Worm (Caenorhabditis elegans) whole organism, L1 larva: Measurements from ENCODE around the gene Y54G2A.49.

Source experiments
- C34B4.2 ChIP-seq: sonication (generic microtip); optimal IDR thresholded peaks from 2 replicates; lab custom pipeline; 2017; ENCODE audit warnings: mild to moderate bottlenecking, missing genetic modification characterization, missing compliant biosample characterization
- F16B12.6 ChIP-seq: fragments of 150-350 bp; optimal IDR thresholded peaks from 2 replicates; lab custom pipeline; 2014; ENCODE audit warnings: missing biosample characterization, missing genetic modification characterization
- aha-1 ChIP-seq: fragments of 150-350 bp; optimal IDR thresholded peaks from 2 replicates; lab custom pipeline; 2014; ENCODE audit warnings: missing biosample characterization, missing genetic modification characterization
- alr-1 ChIP-seq: fragments of 200-800 bp; sonication (Bioruptor generic); optimal IDR thresholded peaks from 2 replicates; lab custom pipeline; 2018; ENCODE audit warnings: borderline replicate concordance, mild to moderate bottlenecking, missing genetic modification characterization, missing compliant biosample characterization
- blmp-1 ChIP-seq: fragments of 150-350 bp; optimal IDR thresholded peaks from 2 replicates; lab custom pipeline; 2014; ENCODE audit warnings: missing biosample characterization, missing genetic modification characterization
- ceh-90 ChIP-seq: sonication (generic microtip); optimal IDR thresholded peaks from 2 replicates; lab custom pipeline; 2016; ENCODE audit warnings: missing genetic modification characterization, missing compliant biosample characterization
- dpl-1 ChIP-seq, 3 experiments: fragments of 150-350 bp in 2 of 3; sonication (generic microtip) in 1 of 3; optimal IDR thresholded peaks; 2 replicates each; lab custom pipeline; 2014 to 2017; ENCODE audit warnings: missing biosample characterization in 3 of 3, missing genetic modification characterization in 3 of 3, missing genetic modification reagents in 3 of 3
- efl-1 ChIP-seq, 4 experiments: fragments of 150-350 bp; optimal IDR thresholded peaks in 3 of 4; peaks in 1 of 4; 1 replicate in 1 of 4; 2 replicates in 3 of 4; lab custom pipeline; 2014; ENCODE audit warnings: missing biosample characterization in 2 of 4, missing genetic modification characterization in 2 of 4, missing genetic modification reagents in 2 of 4
- fkh-10 ChIP-seq: sonication (generic microtip); optimal IDR thresholded peaks from 2 replicates; lab custom pipeline; 2017; ENCODE audit warnings: missing biosample characterization, missing genetic modification reagents, missing genetic modification characterization
- fos-1 ChIP-seq: fragments of 150-350 bp; optimal IDR thresholded peaks from 2 replicates; lab custom pipeline; 2014; ENCODE audit warnings: missing biosample characterization, missing genetic modification characterization
- grh-1 ChIP-seq: fragments of 200-800 bp; sonication (Bioruptor generic); IDR thresholded peaks from 2 replicates; pipeline ENCODE4 v1.3.6; 2022; ENCODE audit warnings: missing genetic modification reagents, missing genetic modification characterization, missing compliant biosample characterization
- hlh-17 ChIP-seq: fragments of 200-800 bp; sonication (Bioruptor generic); optimal IDR thresholded peaks from 2 replicates; lab custom pipeline; 2018; ENCODE audit warnings: missing genetic modification characterization, mild to moderate bottlenecking, missing compliant biosample characterization, moderate library complexity, borderline replicate concordance
- hlh-4 ChIP-seq: sonication (generic microtip); optimal IDR thresholded peaks from 2 replicates; lab custom pipeline; 2016; ENCODE audit warnings: mild to moderate bottlenecking, missing genetic modification characterization, missing compliant biosample characterization
- hpl-2 ChIP-seq: fragments of 150-350 bp; optimal IDR thresholded peaks from 2 replicates; lab custom pipeline; 2014; ENCODE audit warnings: missing biosample characterization, missing genetic modification reagents, missing genetic modification characterization
- jun-1 ChIP-seq: fragments of 150-350 bp; optimal IDR thresholded peaks from 2 replicates; lab custom pipeline; 2014; ENCODE audit warnings: missing biosample characterization, missing genetic modification reagents, missing genetic modification characterization
- lin-14 ChIP-seq: fragments of 200-800 bp; sonication (Bioruptor generic); optimal IDR thresholded peaks from 2 replicates; lab custom pipeline; 2018; ENCODE audit warnings: mild to moderate bottlenecking, missing genetic modification characterization, moderate library complexity, missing compliant biosample characterization
- lin-39 ChIP-seq: fragments of 150-350 bp; optimal IDR thresholded peaks from 2 replicates; lab custom pipeline; 2014; ENCODE audit warnings: missing biosample characterization, missing genetic modification reagents, missing genetic modification characterization
- lir-3 ChIP-seq: sonication (generic microtip); optimal IDR thresholded peaks from 2 replicates; lab custom pipeline; 2016; ENCODE audit warnings: mild to moderate bottlenecking, missing genetic modification characterization, moderate library complexity, missing compliant biosample characterization; ENCODE audit not compliant: poor library complexity
- lsy-2 ChIP-seq, 2 experiments: fragments of 150-350 bp; optimal IDR thresholded peaks; 2 replicates each; lab custom pipeline; 2014; ENCODE audit warnings: missing biosample characterization in 2 of 2, missing genetic modification characterization in 2 of 2
- mab-9 ChIP-seq: fragments of 200-800 bp; sonication (Bioruptor generic); IDR thresholded peaks from 2 replicates; pipeline ENCODE4 v1.3.6; 2022; ENCODE audit warnings: missing genetic modification reagents, missing genetic modification characterization, missing compliant biosample characterization
- mef-2 ChIP-seq: fragments of 150-350 bp; optimal IDR thresholded peaks from 2 replicates; lab custom pipeline; 2014; ENCODE audit warnings: missing biosample characterization, missing genetic modification characterization
- nhr-11 ChIP-seq: fragments of 150-350 bp; optimal IDR thresholded peaks from 2 replicates; lab custom pipeline; 2014; ENCODE audit warnings: missing biosample characterization, missing genetic modification characterization
- nhr-12 ChIP-seq: sonication (generic microtip); optimal IDR thresholded peaks from 2 replicates; lab custom pipeline; 2017; ENCODE audit warnings: missing biosample characterization, missing genetic modification characterization
- nhr-20 ChIP-seq: sonication (generic microtip); optimal IDR thresholded peaks from 2 replicates; lab custom pipeline; 2016; ENCODE audit warnings: mild to moderate bottlenecking, missing genetic modification characterization, missing compliant biosample characterization
- nhr-237 ChIP-seq: fragments of 150-350 bp; optimal IDR thresholded peaks from 2 replicates; lab custom pipeline; 2014; ENCODE audit warnings: missing biosample characterization, missing genetic modification characterization
- nhr-28 ChIP-seq: fragments of 150-350 bp; optimal IDR thresholded peaks from 2 replicates; lab custom pipeline; 2014; ENCODE audit warnings: missing biosample characterization, missing genetic modification characterization
- nhr-71 ChIP-seq: sonication (generic microtip); optimal IDR thresholded peaks from 2 replicates; lab custom pipeline; 2016; ENCODE audit warnings: mild to moderate bottlenecking, missing genetic modification characterization, moderate library complexity, missing compliant biosample characterization
- nhr-84 ChIP-seq: sonication (generic microtip); optimal IDR thresholded peaks from 2 replicates; lab custom pipeline; 2017; ENCODE audit warnings: missing biosample characterization, missing genetic modification characterization
- nhr-90 ChIP-seq: sonication (generic microtip); optimal IDR thresholded peaks from 2 replicates; lab custom pipeline; 2016; ENCODE audit warnings: mild to moderate bottlenecking, missing genetic modification characterization, missing compliant biosample characterization; ENCODE audit not compliant: poor library complexity
- pag-3 ChIP-seq: sonication (generic microtip); optimal IDR thresholded peaks from 2 replicates; lab custom pipeline; 2017; ENCODE audit warnings: missing genetic modification characterization, mild to moderate bottlenecking, missing compliant biosample characterization, antibody characterized with exemption, borderline replicate concordance; ENCODE audit not compliant: insufficient read depth
- rnt-1 ChIP-seq: sonication (generic microtip); optimal IDR thresholded peaks from 2 replicates; lab custom pipeline; 2016; ENCODE audit warnings: mild to moderate bottlenecking, missing genetic modification characterization, moderate library complexity, missing compliant biosample characterization
- skn-1 ChIP-seq: fragments of 150-350 bp; optimal IDR thresholded peaks from 2 replicates; lab custom pipeline; 2014; ENCODE audit warnings: missing biosample characterization, missing genetic modification characterization
- snpc-4 ChIP-seq: fragments of 150-350 bp; optimal IDR thresholded peaks from 2 replicates; lab custom pipeline; 2014; ENCODE audit warnings: missing biosample characterization, missing genetic modification characterization
- snu-23 ChIP-seq: sonication (generic microtip); optimal IDR thresholded peaks from 2 replicates; lab custom pipeline; 2016; ENCODE audit warnings: missing genetic modification characterization, missing compliant biosample characterization
- sox-4 ChIP-seq: sonication (generic microtip); optimal IDR thresholded peaks from 2 replicates; lab custom pipeline; 2016; ENCODE audit warnings: missing genetic modification characterization, missing compliant biosample characterization
- swsn-7 ChIP-seq: sonication (generic microtip); optimal IDR thresholded peaks from 2 replicates; lab custom pipeline; 2016; ENCODE audit warnings: missing genetic modification characterization, missing compliant biosample characterization
- tlp-1 ChIP-seq: fragments of 150-350 bp; optimal IDR thresholded peaks from 2 replicates; lab custom pipeline; 2014; ENCODE audit warnings: missing biosample characterization, missing genetic modification characterization
- unc-62 ChIP-seq: fragments of 150-350 bp; optimal IDR thresholded peaks from 2 replicates; lab custom pipeline; 2014; ENCODE audit warnings: missing biosample characterization, missing genetic modification reagents, missing genetic modification characterization
- unc-98 ChIP-seq: fragments of 200-800 bp; sonication (Bioruptor generic); IDR thresholded peaks from 2 replicates; pipeline ENCODE4 v1.3.6; 2022; ENCODE audit warnings: missing genetic modification characterization, missing compliant biosample characterization
- vab-15 ChIP-seq: sonication (generic microtip); optimal IDR thresholded peaks from 2 replicates; lab custom pipeline; 2017; ENCODE audit warnings: missing genotype, mild to moderate bottlenecking, missing genetic modification characterization, missing compliant biosample characterization
- xbp-1 ChIP-seq: sonication (generic microtip); optimal IDR thresholded peaks from 2 replicates; lab custom pipeline; 2016; ENCODE audit warnings: missing genetic modification characterization, missing compliant biosample characterization
- zip-4 ChIP-seq: fragments of 200-800 bp; sonication (Bioruptor generic); optimal IDR thresholded peaks from 2 replicates; lab custom pipeline; 2018; ENCODE audit warnings: mild to moderate bottlenecking, missing genetic modification characterization, moderate library complexity, missing compliant biosample characterization
- ztf-11 ChIP-seq, 2 experiments: sonication (generic microtip); optimal IDR thresholded peaks; 2 replicates each; lab custom pipeline; 2016 to 2017; ENCODE audit warnings: missing genetic modification characterization in 2 of 2, missing biosample characterization in 1 of 2, missing compliant biosample characterization in 1 of 2

Y54G2A.49 gene

ce11 chrIV:2832587-2832986 is 20.5 kb downstream of the Y54G2A.49 start, which contains the start of the genes Y54G2A.48 and pudl-1:
Gene Y54G2A.48 (minus strand): TSS chrIV:2832687.
Gene pudl-1 (plus strand): TSS chrIV:2832906.
- TF ChIP-seq grh-1 = no peak
- TF ChIP-seq unc-62 = no peak
- TF ChIP-seq blmp-1 (tag; lab: Kevin White, UChicago) = no peak
- TF ChIP-seq swsn-7 = no peak
- TF ChIP-seq nhr-90 = no peak
- no peak for TF ChIP-seq C34B4.2 (tag; lab: Kevin White, UChicago)
- TF ChIP-seq nhr-12 (tag; lab: Kevin White, UChicago) = no peak
- no peak for TF ChIP-seq fos-1 (tag; lab: Kevin White, UChicago)
- TF ChIP-seq fkh-10 (GFP tag; lab: Kevin White, UChicago) = no peak
- TF ChIP-seq nhr-71 (tag; lab: Kevin White, UChicago) = no peak
- TF ChIP-seq, all 84 proteins: peak for 0

DNA sequence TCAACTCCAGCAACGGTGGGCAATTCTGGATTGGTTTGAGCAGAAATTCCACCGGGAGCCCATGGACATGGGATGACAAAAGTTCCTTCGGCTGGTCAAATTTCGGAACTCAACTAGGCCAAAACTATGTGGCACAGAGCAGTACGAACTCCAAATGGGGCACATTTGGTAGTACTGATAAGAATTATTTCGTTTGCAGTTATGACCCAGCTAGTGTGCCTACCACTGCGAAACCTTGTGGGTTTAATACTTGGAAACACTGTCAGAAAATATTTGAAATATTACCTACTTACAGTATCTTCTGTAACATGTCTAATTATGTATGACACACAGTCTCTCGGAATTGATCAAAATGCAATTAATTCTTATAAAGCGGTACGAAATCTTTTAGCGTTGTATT is 26.7 kb downstream of the Y54G2A.49 start:
- TF ChIP-seq hlh-17 (GFP tag; lab: Kevin White, UChicago) = no peak
- peak; percentile 85 for TF ChIP-seq alr-1 (tag; lab: Kevin White, UChicago)
- TF ChIP-seq zip-4 (GFP tag; lab: Kevin White, UChicago) = no peak
- TF ChIP-seq grh-1 = no peak
- TF ChIP-seq dpl-1 (GFP tag; optimal IDR thresholded peaks at IDR 0.05; lab: Kevin White, UChicago) = no peak
- no peak for TF ChIP-seq nhr-20 (tag; lab: Kevin White, UChicago)
- TF ChIP-seq jun-1 (tag; lab: Kevin White, UChicago) = no peak
- no peak for TF ChIP-seq nhr-28

ce11 chrIV:2825460-2826103 is 27.5 kb downstream of the Y54G2A.49 start:
- TF ChIP-seq snpc-4 = peak; percentile 49
- no peak for TF ChIP-seq pag-3 (tag; lab: Kevin White, UChicago)
- no peak for TF ChIP-seq ceh-90 (tag; lab: Kevin White, UChicago)

DNA sequence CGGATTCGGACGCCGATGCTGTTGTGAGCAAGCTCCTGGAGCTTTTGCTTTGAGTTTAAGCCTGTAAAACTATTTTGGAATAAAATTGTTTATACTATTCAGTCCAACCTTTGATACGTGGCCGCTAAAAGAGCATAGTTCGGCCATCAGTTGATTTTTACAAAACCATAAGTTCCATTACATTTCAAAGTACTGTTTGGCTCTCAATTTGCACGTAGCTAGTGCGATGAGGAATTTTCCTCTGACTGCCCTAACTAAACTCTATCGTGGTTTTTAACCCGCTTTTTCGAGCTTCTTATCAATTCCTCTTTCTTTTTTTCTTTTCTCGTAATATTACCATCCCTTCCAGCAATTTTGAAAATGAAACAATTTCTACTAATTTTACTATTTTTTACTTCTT is 29.6 kb downstream of the Y54G2A.49 start, which contains the start of gene clec-80:
TSS of gene clec-80 (plus strand) at position 301 of the 400 bp plus-strand sequence.
- TF ChIP-seq jun-1 (tag; lab: Kevin White, UChicago) = no peak
- no peak for TF ChIP-seq skn-1 (tag; lab: Kevin White, UChicago)
- no peak for TF ChIP-seq ceh-90 (tag; lab: Kevin White, UChicago)
- no peak for TF ChIP-seq swsn-7
- TF ChIP-seq lsy-2 (tag; optimal IDR thresholded peaks at IDR 0.05; lab: Kevin White, UChicago) = no peak
- TF ChIP-seq lin-14 (GFP tag; lab: Kevin White, UChicago) = no peak
- no peak for TF ChIP-seq hlh-4 (tag; lab: Kevin White, UChicago)
- no peak for TF ChIP-seq alr-1 (tag; lab: Kevin White, UChicago)
- TF ChIP-seq mab-9 (GFP tag; lab: Robert Waterston, UW) = no peak
- no peak for TF ChIP-seq rnt-1 (tag; lab: Kevin White, UChicago)
- no peak for TF ChIP-seq vab-15 (tag; lab: Kevin White, UChicago)
- TF ChIP-seq hpl-2 (GFP tag; lab: Kevin White, UChicago) = no peak
- TF ChIP-seq nhr-237 (tag; lab: Kevin White, UChicago) = no peak
- TF ChIP-seq unc-98 = no peak
- TF ChIP-seq F16B12.6 (tag; lab: Kevin White, UChicago) = no peak
- TF ChIP-seq xbp-1 (tag; lab: Kevin White, UChicago) = no peak

- TF ChIP-seq nhr-11 (tag; lab: Kevin White, UChicago) (no peak), swsn-7 (no peak), nhr-84 (tag; lab: Kevin White, UChicago) (no peak), aha-1 (tag; lab: Kevin White, UChicago) (no peak), snu-23 (GFP tag; lab: Kevin White, UChicago) (no peak), tlp-1 (tag; lab: Kevin White, UChicago) (no peak), mef-2 (tag; lab: Kevin White, UChicago) (no peak), hlh-4 (tag; lab: Kevin White, UChicago) (no peak), nhr-12 (tag; lab: Kevin White, UChicago) (no peak), ztf-11 (tag; optimal IDR thresholded peaks at IDR 0.05; lab: Kevin White, UChicago) (no peak), unc-62 (no peak), efl-1 (optimal IDR thresholded peaks at IDR 0.05; lab: Kevin White, UChicago) (no peak), efl-1 (GFP tag; optimal IDR thresholded peaks at IDR 0.05 in 1 of 2; lab: Kevin White, UChicago) (no peak), lin-39 (tag; lab: Kevin White, UChicago) (no peak), sox-4 (tag; lab: Kevin White, UChicago) (no peak), zip-4 (GFP tag; lab: Kevin White, UChicago) (no peak), lir-3 (tag; lab: Kevin White, UChicago) (no peak)
- TF ChIP-seq, all 84 proteins: peak for 0
Measured at ce11 chrIV:2820408-2820807, 32.7 kb downstream of the Y54G2A.49 start, which contains the start of gene Y54G2A.37. Gene Y54G2A.37 (plus strand): TSS chrIV:2820708.
